Worm (Caenorhabditis elegans): ENCODE results near the gene twk-8.
A peak's percentile ranks its signal among the peaks of the same experiment; 100 is the strongest.

twk-8 gene

ce11 chrIV:9093932-9094331, 11.8 kb downstream of the twk-8 start, which contains the start of gene lpl-1:
Gene lpl-1, minus strand, starts transcription at chrIV:9094032.
- no peak for TF ChIP-seq tbx-37 (GFP tag; conservative IDR thresholded peaks at IDR 0.05)
- no peak for TF ChIP-seq scrt-1 (GFP tag; IDR thresholded peaks at IDR 0.05)
- no peak for TF ChIP-seq ceh-13 (GFP tag; optimal IDR thresholded peaks at IDR 0.05)
- no peak for TF ChIP-seq ets-7 (tag; optimal IDR thresholded peaks at IDR 0.05)
- TF ChIP-seq tra-4 (tag; optimal IDR thresholded peaks at IDR 0.05) = no peak
- TF ChIP-seq sea-1 (GFP tag; conservative IDR thresholded peaks at IDR 0.05) = no peak
- TF ChIP-seq aly-1 (tag; optimal IDR thresholded peaks at IDR 0.05) = no peak
- no peak for TF ChIP-seq ama-1 (optimal IDR thresholded peaks at IDR 0.05)
- TF ChIP-seq flt-1 (GFP tag; IDR thresholded peaks at IDR 0.05) = no peak
- TF ChIP-seq hnd-1 (tag; optimal IDR thresholded peaks at IDR 0.05) = no peak

- TF ChIP-seq tra-4 (tag; optimal IDR thresholded peaks at IDR 0.05) (no peak), F13C5.2 (tag; optimal IDR thresholded peaks at IDR 0.05) (no peak), B0310.2 (tag; optimal IDR thresholded peaks at IDR 0.05) (no peak), hmg-4 (GFP tag; optimal IDR thresholded peaks at IDR 0.05) (no peak), scrt-1 (GFP tag; IDR thresholded peaks at IDR 0.05) (no peak), ceh-13 (GFP tag; optimal IDR thresholded peaks at IDR 0.05) (no peak), tbx-11 (GFP tag; IDR thresholded peaks at IDR 0.05) (no peak), ets-7 (tag; optimal IDR thresholded peaks at IDR 0.05) (no peak), pes-1 (GFP tag; IDR thresholded peaks at IDR 0.05) (no peak), aly-1 (tag; optimal IDR thresholded peaks at IDR 0.05) (no peak), flt-1 (GFP tag; IDR thresholded peaks at IDR 0.05) (no peak), hmbx-1 (tag; optimal IDR thresholded peaks at IDR 0.05) (no peak), tbx-37 (GFP tag; conservative IDR thresholded peaks at IDR 0.05) (no peak), ama-1 (optimal IDR thresholded peaks at IDR 0.05) (no peak)
Observed at ce11 chrIV:9094356-9094755, 12.2 kb downstream of the twk-8 start, which contains the start of gene mrpl-42. Gene mrpl-42, minus strand, starts transcription at chrIV:9094456.

DNA sequence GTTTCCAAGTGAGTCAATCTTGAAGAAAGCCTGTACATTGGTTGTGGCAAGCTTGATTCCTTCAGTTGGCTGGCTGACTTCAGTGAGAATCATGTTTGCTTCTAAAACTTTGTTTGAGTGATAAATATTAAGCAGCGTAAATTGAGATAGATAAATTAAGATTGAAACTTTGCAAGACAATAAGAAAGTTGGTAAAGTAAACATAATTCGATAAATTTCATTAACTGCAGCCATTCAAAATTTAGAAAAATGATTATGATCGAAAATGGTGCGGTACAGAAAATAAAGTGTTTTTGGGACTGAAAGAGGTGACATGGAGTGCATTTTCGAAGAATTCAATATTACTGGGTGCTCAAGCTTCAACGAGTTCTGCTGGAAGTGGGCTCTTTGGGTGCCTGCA, 13.4 kb downstream of the twk-8 start, which contains the start of gene icln-1:
Gene icln-1, minus strand, starts transcription at position 101 of the 400 bp plus-strand sequence.
- TF ChIP-seq aly-1 (tag; optimal IDR thresholded peaks at IDR 0.05) = no peak
- no peak for TF ChIP-seq tbx-37 (GFP tag; conservative IDR thresholded peaks at IDR 0.05)
- TF ChIP-seq ama-1 (optimal IDR thresholded peaks at IDR 0.05) = no peak
- no peak for TF ChIP-seq hnd-1 (tag; optimal IDR thresholded peaks at IDR 0.05)
- TF ChIP-seq tbx-11 (GFP tag; IDR thresholded peaks at IDR 0.05) = no peak
- no peak for TF ChIP-seq hmg-4 (GFP tag; optimal IDR thresholded peaks at IDR 0.05)
- TF ChIP-seq F13C5.2 (tag; optimal IDR thresholded peaks at IDR 0.05) = no peak
- no peak for TF ChIP-seq ceh-36 (tag; optimal IDR thresholded peaks at IDR 0.05)
- no peak for TF ChIP-seq pes-1 (GFP tag; IDR thresholded peaks at IDR 0.05)
- no peak for TF ChIP-seq tra-4 (tag; optimal IDR thresholded peaks at IDR 0.05)
- no peak for TF ChIP-seq ets-7 (tag; optimal IDR thresholded peaks at IDR 0.05)
- no peak for TF ChIP-seq scrt-1 (GFP tag; IDR thresholded peaks at IDR 0.05)
- TF ChIP-seq flt-1 (GFP tag; IDR thresholded peaks at IDR 0.05) = no peak
- no peak for TF ChIP-seq ceh-13 (GFP tag; optimal IDR thresholded peaks at IDR 0.05)
- TF ChIP-seq B0310.2 (tag; optimal IDR thresholded peaks at IDR 0.05) = no peak
- TF ChIP-seq hmbx-1 (tag; optimal IDR thresholded peaks at IDR 0.05) = no peak

ce11 chrIV:9096160-9096879, 14.2 kb downstream of the twk-8 start, which contains the start of the genes znf-706 and cpna-3:
Gene znf-706, minus strand, starts transcription at chrIV:9096231.
Gene cpna-3, plus strand, starts transcription at chrIV:9096842.
- TF ChIP-seq pes-1 (GFP tag; IDR thresholded peaks at IDR 0.05) = no peak
- TF ChIP-seq tra-4 (tag; optimal IDR thresholded peaks at IDR 0.05) = no peak
- peak; percentile 28 for TF ChIP-seq F13C5.2 (tag; optimal IDR thresholded peaks at IDR 0.05)
- TF ChIP-seq tbx-37 (GFP tag; conservative IDR thresholded peaks at IDR 0.05) = no peak
- no peak for TF ChIP-seq B0310.2 (tag; optimal IDR thresholded peaks at IDR 0.05)
- no peak for TF ChIP-seq flt-1 (GFP tag; IDR thresholded peaks at IDR 0.05)

DNA sequence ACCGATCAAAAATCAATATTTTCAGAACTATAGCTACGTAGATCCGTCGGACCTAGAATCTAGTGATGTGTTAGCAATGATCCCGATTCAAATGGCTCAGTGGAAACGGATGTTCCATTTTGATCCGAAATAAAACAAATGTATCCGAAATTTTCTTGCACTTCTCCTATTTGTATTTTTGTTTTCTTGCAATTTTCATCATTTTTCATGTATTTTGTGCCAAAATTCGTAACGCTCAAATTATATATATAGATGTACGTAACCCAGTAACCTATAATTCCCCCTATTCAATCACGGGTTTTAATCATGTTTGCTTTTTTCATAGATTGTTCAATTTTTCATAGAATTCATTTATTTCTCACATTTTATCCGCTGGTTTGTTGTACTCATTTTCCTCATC, 16.8 kb downstream of the twk-8 start, which contains the start of gene gldi-10:
Gene gldi-10, plus strand, starts transcription at position 301 of the 400 bp plus-strand sequence.
- TF ChIP-seq tbx-11 (GFP tag; IDR thresholded peaks at IDR 0.05) (no peak), ceh-36 (tag; optimal IDR thresholded peaks at IDR 0.05) (no peak), hnd-1 (tag; optimal IDR thresholded peaks at IDR 0.05) (no peak), scrt-1 (GFP tag; IDR thresholded peaks at IDR 0.05) (no peak), hmbx-1 (tag; optimal IDR thresholded peaks at IDR 0.05) (no peak), aly-1 (tag; optimal IDR thresholded peaks at IDR 0.05) (no peak), hmg-4 (GFP tag; optimal IDR thresholded peaks at IDR 0.05) (no peak), B0310.2 (tag; optimal IDR thresholded peaks at IDR 0.05) (no peak)

ce11 chrIV:9100835-9101234, 18.7 kb downstream of the twk-8 start:
- no peak for TF ChIP-seq scrt-1 (GFP tag; IDR thresholded peaks at IDR 0.05)
- no peak for TF ChIP-seq sea-1 (GFP tag; conservative IDR thresholded peaks at IDR 0.05)
- TF ChIP-seq aly-1 (tag; optimal IDR thresholded peaks at IDR 0.05) = no peak
- no peak for TF ChIP-seq hmg-4 (GFP tag; optimal IDR thresholded peaks at IDR 0.05)
- TF ChIP-seq ceh-13 (GFP tag; optimal IDR thresholded peaks at IDR 0.05) = no peak
- TF ChIP-seq flt-1 (GFP tag; IDR thresholded peaks at IDR 0.05) = no peak
- TF ChIP-seq tbx-37 (GFP tag; conservative IDR thresholded peaks at IDR 0.05) = no peak
- TF ChIP-seq pes-1 (GFP tag; IDR thresholded peaks at IDR 0.05) = no peak
- TF ChIP-seq tbx-11 (GFP tag; IDR thresholded peaks at IDR 0.05) = no peak
- no peak for TF ChIP-seq tra-4 (tag; optimal IDR thresholded peaks at IDR 0.05)
- no peak for TF ChIP-seq ceh-36 (tag; optimal IDR thresholded peaks at IDR 0.05)
- no peak for TF ChIP-seq hmbx-1 (tag; optimal IDR thresholded peaks at IDR 0.05)
- TF ChIP-seq F13C5.2 (tag; optimal IDR thresholded peaks at IDR 0.05) = no peak
- TF ChIP-seq B0310.2 (tag; optimal IDR thresholded peaks at IDR 0.05) = no peak
- no peak for TF ChIP-seq ama-1 (optimal IDR thresholded peaks at IDR 0.05)
- TF ChIP-seq ets-7 (tag; optimal IDR thresholded peaks at IDR 0.05) = no peak
- no peak for TF ChIP-seq hnd-1 (tag; optimal IDR thresholded peaks at IDR 0.05)

All from whole organism, early embryonic.